Worm (Caenorhabditis elegans) whole organism, mixed stage, embryonic: ENCODE data around the gene ZK643.2.

Experiments
- ces-1 ChIP-seq: fragments of 150-350 bp; optimal IDR thresholded peaks from 2 replicates; lab custom pipeline; 2014; ENCODE audit warnings: missing biosample characterization, missing genetic modification reagents, missing genetic modification characterization
- elt-3 ChIP-seq: fragments of 150-350 bp; optimal IDR thresholded peaks from 2 replicates; lab custom pipeline; 2014; ENCODE audit warnings: missing biosample characterization, missing genetic modification characterization
- lin-13 ChIP-seq: fragments of 150-350 bp; optimal IDR thresholded peaks from 2 replicates; lab custom pipeline; 2014; ENCODE audit warnings: missing biosample characterization, missing genetic modification characterization
- lin-32 ChIP-seq: fragments of 200-800 bp; sonication (Bioruptor generic); optimal IDR thresholded peaks from 2 replicates; lab custom pipeline; 2018; ENCODE audit warnings: mild to moderate bottlenecking, missing genetic modification characterization, missing compliant biosample characterization
- lsy-2 ChIP-seq: fragments of 150-350 bp; optimal IDR thresholded peaks from 2 replicates; lab custom pipeline; 2014; ENCODE audit warnings: missing biosample characterization, missing genetic modification characterization
- nhr-12 ChIP-seq: fragments of 150-350 bp; optimal IDR thresholded peaks from 2 replicates; lab custom pipeline; 2014; ENCODE audit warnings: missing biosample characterization, missing genetic modification characterization
- nhr-28 ChIP-seq: fragments of 150-350 bp; optimal IDR thresholded peaks from 2 replicates; lab custom pipeline; 2014; ENCODE audit warnings: missing biosample characterization, missing genetic modification characterization
- sem-2 ChIP-seq: fragments of 200-800 bp; sonication (Bioruptor generic); optimal IDR thresholded peaks from 2 replicates; lab custom pipeline; 2018; ENCODE audit warnings: mild to moderate bottlenecking, missing genetic modification characterization, missing compliant biosample characterization
- snpc-4 ChIP-seq: fragments of 150-350 bp; optimal IDR thresholded peaks from 2 replicates; lab custom pipeline; 2014; ENCODE audit warnings: missing biosample characterization, missing genetic modification characterization
- tbx-8 ChIP-seq: fragments of 200-800 bp; sonication (Bioruptor generic); optimal IDR thresholded peaks from 2 replicates; lab custom pipeline; 2018; ENCODE audit warnings: mild to moderate bottlenecking, missing genetic modification characterization, moderate library complexity, missing compliant biosample characterization
- unc-39 ChIP-seq: fragments of 150-350 bp; optimal IDR thresholded peaks from 2 replicates; lab custom pipeline; 2014; ENCODE audit warnings: missing biosample characterization, missing genetic modification characterization
- unc-62 ChIP-seq: fragments of 150-350 bp; optimal IDR thresholded peaks from 2 replicates; lab custom pipeline; 2014; ENCODE audit warnings: missing biosample characterization, missing genetic modification reagents, missing genetic modification characterization
- ztf-11 ChIP-seq: fragments of 150-350 bp; optimal IDR thresholded peaks from 2 replicates; lab custom pipeline; 2014; ENCODE audit warnings: missing biosample characterization, missing genetic modification characterization

- TF ChIP-seq lin-13 (tag; lab: Kevin White, UChicago) (no peak), unc-39 (tag; lab: Kevin White, UChicago) (no peak), unc-62 (no peak), lin-32 (GFP tag; lab: Kevin White, UChicago) (no peak), nhr-28 (tag; lab: Kevin White, UChicago) (no peak), ztf-11 (tag; lab: Kevin White, UChicago) (no peak), nhr-12 (no peak), ces-1 (GFP tag; lab: Kevin White, UChicago) (no peak), snpc-4 (tag; lab: Kevin White, UChicago) (no peak), tbx-8 (GFP tag; lab: Kevin White, UChicago) (no peak), elt-3 (tag; lab: Kevin White, UChicago) (no peak), lsy-2 (tag; lab: Kevin White, UChicago) (no peak), sem-2 (GFP tag; lab: Kevin White, UChicago) (no peak)
These were observed 26.6 kb upstream of the ZK643.2 start, which contains the start of gene arrd-15 for ce11 chrIII:8929723-8930122.
